Worm (Caenorhabditis elegans) whole organism, L2 larva: Measurements from ENCODE around the gene ZC204.12.

Experiments used
- elt-1 ChIP-seq: fragments of 150-350 bp; optimal IDR thresholded peaks from 2 replicates; lab custom pipeline; 2014; ENCODE audit warnings: missing biosample characterization, missing genetic modification characterization
- lin-11 ChIP-seq: fragments of 150-350 bp; sonication (generic microtip); optimal IDR thresholded peaks from 2 replicates; lab custom pipeline; 2014; ENCODE audit warnings: missing biosample characterization, missing genetic modification characterization, inconsistent platforms, mixed read lengths
- nhr-11 ChIP-seq: fragments of 150-350 bp; optimal IDR thresholded peaks from 2 replicates; lab custom pipeline; 2014; ENCODE audit warnings: missing biosample characterization, missing genetic modification characterization

- TF ChIP-seq lin-11 (tag; lab: Kevin White, UChicago) (no peak), nhr-11 (tag; lab: Kevin White, UChicago) (no peak), elt-1 (no peak)
Observed at ce11 chrII:1608915-1609314, 48.2 kb downstream of the ZC204.12 start.
